Worm (Caenorhabditis elegans): ENCODE measurements around the gene Y9C9A.16.

Gene Y9C9A.16

DNA sequence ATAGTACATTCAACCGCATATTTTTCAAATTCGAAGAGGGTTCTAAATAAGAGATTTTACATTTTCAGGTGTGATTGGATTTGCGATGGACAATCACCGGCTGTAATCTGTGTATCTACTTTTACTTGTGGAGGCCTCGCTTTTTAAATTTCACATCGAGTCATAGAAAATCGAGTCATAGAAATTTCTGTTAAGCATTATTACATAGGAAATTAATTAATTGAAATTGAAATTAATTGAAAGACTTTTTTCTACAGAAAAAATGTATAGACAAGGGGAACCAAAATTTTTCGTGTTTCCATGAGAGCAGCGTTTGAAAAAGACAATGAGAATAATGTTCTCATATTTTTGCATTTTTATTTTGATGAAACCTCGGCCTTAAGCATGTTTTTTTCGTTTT, 7.8 kb upstream of the Y9C9A.16 start, which contains the start of gene clec-176:
Gene clec-176 (plus strand): TSS at position 301 of the 400 bp plus-strand sequence.
- no peak for TF ChIP-seq rcor-1 (GFP tag; IDR thresholded peaks at IDR 0.05)

- TF ChIP-seq madf-8 (GFP tag; conservative IDR thresholded peaks at IDR 0.05): no peak
- TF ChIP-seq ztf-3 (GFP tag; optimal IDR thresholded peaks at IDR 0.05): no peak
- no peak for TF ChIP-seq nhr-179 (tag; optimal IDR thresholded peaks at IDR 0.05)
- no peak for TF ChIP-seq him-1 (tag; optimal IDR thresholded peaks at IDR 0.05)
- TF ChIP-seq aptf-3 (GFP tag; IDR thresholded peaks at IDR 0.05): no peak
- TF ChIP-seq ekl-4 (GFP tag; IDR thresholded peaks at IDR 0.05): no peak
- no peak for TF ChIP-seq nhr-90 (tag; optimal IDR thresholded peaks at IDR 0.05)
- TF ChIP-seq zfh-2 (GFP tag; conservative IDR thresholded peaks at IDR 0.05): no peak
Measured at ce11 chrIV:4982477-4982876, 6.6 kb upstream of the Y9C9A.16 start, which contains the start of gene E03H12.4. Gene E03H12.4 (plus strand): TSS chrIV:4982596.

DNA sequence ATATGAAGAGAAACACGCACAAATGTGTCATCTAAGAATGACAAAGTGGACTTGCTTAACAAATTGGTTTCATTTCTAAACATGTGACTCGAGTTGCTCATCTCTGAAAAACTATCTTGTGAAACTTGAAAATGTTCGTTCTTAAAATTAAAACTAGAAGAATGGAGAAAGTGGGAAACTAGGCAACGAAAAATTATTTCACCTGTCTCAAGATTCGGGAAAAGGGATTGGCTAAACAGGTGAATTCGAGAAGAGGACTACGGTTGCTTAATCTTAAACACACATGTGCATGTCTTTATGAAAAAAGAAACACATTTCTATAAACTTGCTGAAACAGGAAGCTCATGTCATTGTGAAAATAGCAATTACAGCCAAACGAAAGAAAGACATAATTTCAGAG, 5.1 kb upstream of the Y9C9A.16 start, which contains the start of gene srz-24:
Gene srz-24 (minus strand): TSS at position 101 of the 400 bp plus-strand sequence.
- TF ChIP-seq let-607 (tag; optimal IDR thresholded peaks at IDR 0.05) (no peak), fkh-3 (tag; optimal IDR thresholded peaks at IDR 0.05) (no peak), snpc-1.1 (tag; optimal IDR thresholded peaks at IDR 0.05; ENCODE audit: insufficient read depth) (no peak), zfh-2 (GFP tag; conservative IDR thresholded peaks at IDR 0.05) (no peak), nhr-80 (tag; optimal IDR thresholded peaks at IDR 0.05) (no peak), lin-26 (GFP tag; IDR thresholded peaks at IDR 0.05) (no peak), T07F8.4 (tag; optimal IDR thresholded peaks at IDR 0.05) (no peak), dpl-1 (GFP tag; optimal IDR thresholded peaks at IDR 0.05) (no peak), B0336.3 (GFP tag; IDR thresholded peaks at IDR 0.05) (no peak), nhr-120 (GFP tag; IDR thresholded peaks at IDR 0.05) (no peak), somi-1 (GFP tag; optimal IDR thresholded peaks at IDR 0.05) (no peak), hrde-1 (tag; optimal IDR thresholded peaks at IDR 0.05; ENCODE audit: borderline replicate concordance) (no peak), Y67H2A.10 (GFP tag; conservative IDR thresholded peaks at IDR 0.05) (no peak), snpc-3.4 (tag; optimal IDR thresholded peaks at IDR 0.05) (no peak), lin-54 (GFP tag; optimal IDR thresholded peaks at IDR 0.05) (no peak)

DNA sequence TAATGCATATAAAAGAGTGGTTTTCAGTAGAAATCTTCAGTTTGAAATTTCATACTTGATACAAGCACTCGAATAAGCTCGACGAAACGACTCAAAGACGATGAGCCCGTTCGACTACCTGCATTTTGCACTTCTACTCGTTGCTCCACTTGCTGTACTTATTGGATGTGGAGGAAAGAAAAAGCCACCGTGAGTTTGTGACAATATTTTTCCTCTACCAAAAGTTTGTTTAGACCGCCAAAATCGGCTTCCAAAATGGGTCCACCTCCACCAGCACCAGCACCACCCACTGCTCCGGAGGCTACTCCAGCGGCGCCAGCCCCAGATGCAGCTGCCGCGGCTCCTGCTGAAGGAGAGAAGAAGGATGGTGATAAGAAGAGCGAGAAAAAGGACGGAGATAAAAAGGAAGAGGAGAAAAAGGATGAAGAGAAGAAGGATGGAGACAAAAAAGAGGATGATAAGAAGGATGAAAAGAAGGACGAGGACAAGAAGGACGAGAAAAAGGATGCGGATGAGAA, 1.3 kb upstream of the Y9C9A.16 start, which contains the start of gene E03H12.5:
Gene E03H12.5 (plus strand): TSS at position 51 of the 518 bp plus-strand sequence.
- TF ChIP-seq egrh-3 (GFP tag; IDR thresholded peaks at IDR 0.05) (peak; percentile 85; the same call in 1 of the 2 replicates), attf-5 (GFP tag; optimal IDR thresholded peaks at IDR 0.05) (no peak)

- TF ChIP-seq sdz-38 (tag; optimal IDR thresholded peaks at IDR 0.05): no peak
- TF ChIP-seq B0336.3 (GFP tag; IDR thresholded peaks at IDR 0.05): no peak
- no peak for TF ChIP-seq bed-1 (GFP tag; IDR thresholded peaks at IDR 0.05)
- TF ChIP-seq efl-1 (GFP tag; optimal IDR thresholded peaks at IDR 0.05): no peak
- no peak for TF ChIP-seq nhr-27 (tag; optimal IDR thresholded peaks at IDR 0.05)
- TF ChIP-seq akir-1 (GFP tag; optimal IDR thresholded peaks at IDR 0.05): no peak
- TF ChIP-seq ztf-26 (tag; optimal IDR thresholded peaks at IDR 0.05): no peak
- TF ChIP-seq ets-4 (GFP tag; optimal IDR thresholded peaks at IDR 0.05): no peak
- no peak for TF ChIP-seq nfyb-1 (GFP tag; IDR thresholded peaks at IDR 0.05)
- no peak for TF ChIP-seq repo-1 (tag; optimal IDR thresholded peaks at IDR 0.05)
- TF ChIP-seq hmg-20 (GFP tag; IDR thresholded peaks at IDR 0.05): no peak
- TF ChIP-seq gei-17 (GFP tag; optimal IDR thresholded peaks at IDR 0.05): no peak
- no peak for TF ChIP-seq tbx-9 (tag; optimal IDR thresholded peaks at IDR 0.05; ENCODE audit: borderline replicate concordance)
- TF ChIP-seq T26A5.8 (tag; optimal IDR thresholded peaks at IDR 0.05): no peak
- no peak for TF ChIP-seq Y67H2A.10 (GFP tag; conservative IDR thresholded peaks at IDR 0.05)
- no peak for TF ChIP-seq hmg-1.2 (GFP tag; IDR thresholded peaks at IDR 0.05)
- TF ChIP-seq B0035.1 (tag; optimal IDR thresholded peaks at IDR 0.05): no peak
- TF ChIP-seq mxl-1 (tag; optimal IDR thresholded peaks at IDR 0.05): no peak
Measured at ce11 chrIV:4969419-4969818, 6.5 kb downstream of the Y9C9A.16 start, which contains the start of gene Y9C9A.13. Gene Y9C9A.13 (minus strand): TSS chrIV:4969519.

All from whole organism, young adult.